Fruit fly (Drosophila melanogaster) S2 (cell line): ENCODE measurements around the gene Tom40.

ENCODE experiments used
- CG8478 ChIP-seq: fragments of >200 bp; optimal IDR thresholded peaks from 2 replicates; lab custom pipeline; 2018
- CTCF ChIP-seq, 2 experiments: fragments of >200 bp; optimal IDR thresholded peaks; 2 replicates each; lab custom pipeline; 2018

- TF ChIP-seq CTCF (optimal IDR thresholded peaks at IDR 0.05; lab: Kevin White, UChicago): no peak
- TF ChIP-seq CG8478 (lab: Kevin White, UChicago): no peak
Measured at dm6 chrX:7696165-7696564, 40.5 kb upstream of the Tom40 start.
